Worm (Caenorhabditis elegans) whole organism, late embryonic: ENCODE data around the gene F21H7.5.

Experiments
- C08G9.2 ChIP-seq: sonication (generic microtip); optimal IDR thresholded peaks from 2 replicates; lab custom pipeline; 2016; ENCODE audit warnings: mild to moderate bottlenecking, missing genetic modification characterization, moderate library complexity, missing compliant biosample characterization
- F13H6.1 ChIP-seq: sonication (generic microtip); optimal IDR thresholded peaks from 2 replicates; lab custom pipeline; 2016; ENCODE audit warnings: missing genetic modification characterization, missing compliant biosample characterization
- Y22D7AL.16 ChIP-seq: sonication (generic microtip); optimal IDR thresholded peaks from 2 replicates; lab custom pipeline; 2016; ENCODE audit warnings: missing genetic modification characterization, missing compliant biosample characterization
- ahr-1 ChIP-seq: sonication (generic microtip); optimal IDR thresholded peaks from 2 replicates; lab custom pipeline; 2016; ENCODE audit warnings: missing genetic modification characterization, missing compliant biosample characterization
- ceh-14 ChIP-seq: sonication (generic microtip); optimal IDR thresholded peaks from 2 replicates; lab custom pipeline; 2016; ENCODE audit warnings: missing genotype, missing genetic modification characterization, missing compliant biosample characterization
- ceh-22 ChIP-seq: sonication (generic microtip); optimal IDR thresholded peaks from 2 replicates; lab custom pipeline; 2017; ENCODE audit warnings: missing biosample characterization, missing genetic modification characterization
- ceh-30 ChIP-seq: fragments of 150-350 bp; optimal IDR thresholded peaks from 2 replicates; lab custom pipeline; 2014; ENCODE audit warnings: missing biosample characterization, missing genetic modification characterization
- ceh-31 ChIP-seq: sonication (generic microtip); optimal IDR thresholded peaks from 2 replicates; lab custom pipeline; 2016; ENCODE audit warnings: missing genetic modification characterization, missing compliant biosample characterization
- ceh-45 ChIP-seq: fragments of 200-800 bp; sonication (Bioruptor generic); IDR thresholded peaks from 2 replicates; pipeline ENCODE4 v1.3.6; 2022; ENCODE audit warnings: missing genetic modification reagents, missing genetic modification characterization, missing compliant biosample characterization
- ceh-48 ChIP-seq: sonication (generic microtip); optimal IDR thresholded peaks from 2 replicates; lab custom pipeline; 2016; ENCODE audit warnings: missing genetic modification characterization, inconsistent platforms, missing compliant biosample characterization
- ceh-6 ChIP-seq: fragments of 200-800 bp; sonication (Bioruptor generic); optimal IDR thresholded peaks from 2 replicates; lab custom pipeline; 2018; ENCODE audit warnings: mild to moderate bottlenecking, missing genetic modification characterization, missing compliant biosample characterization
- dmd-4 ChIP-seq: sonication (generic microtip); optimal IDR thresholded peaks from 2 replicates; lab custom pipeline; 2016; ENCODE audit warnings: borderline replicate concordance, missing genetic modification characterization, missing compliant biosample characterization
- elt-2 ChIP-seq: sonication (generic microtip); optimal IDR thresholded peaks from 2 replicates; lab custom pipeline; 2016; ENCODE audit warnings: missing genetic modification reagents, missing genetic modification characterization, missing compliant biosample characterization
- elt-4 ChIP-seq: sonication (generic microtip); optimal IDR thresholded peaks from 2 replicates; lab custom pipeline; 2016; ENCODE audit warnings: missing genetic modification characterization, missing compliant biosample characterization
- ets-4 ChIP-seq: sonication (generic microtip); optimal IDR thresholded peaks from 2 replicates; lab custom pipeline; 2016; ENCODE audit warnings: missing genetic modification characterization, missing compliant biosample characterization
- eyg-1 ChIP-seq: sonication (generic microtip); optimal IDR thresholded peaks from 2 replicates; lab custom pipeline; 2016; ENCODE audit warnings: missing genotype, missing genetic modification characterization, missing compliant biosample characterization
- fax-1 ChIP-seq: sonication (generic microtip); optimal IDR thresholded peaks from 2 replicates; lab custom pipeline; 2016; ENCODE audit warnings: missing genotype, missing genetic modification characterization, missing compliant biosample characterization
- fkh-10 ChIP-seq: fragments of 150-350 bp; optimal IDR thresholded peaks from 2 replicates; lab custom pipeline; 2014; ENCODE audit warnings: missing biosample characterization, missing genetic modification reagents, missing genetic modification characterization
- fkh-6 ChIP-seq: sonication (generic microtip); optimal IDR thresholded peaks from 2 replicates; lab custom pipeline; 2016; ENCODE audit warnings: missing genetic modification characterization, missing compliant biosample characterization
- hlh-13 ChIP-seq: fragments of 200-800 bp; sonication (Bioruptor generic); optimal IDR thresholded peaks from 2 replicates; lab custom pipeline; 2018; ENCODE audit warnings: mild to moderate bottlenecking, missing genetic modification characterization, missing compliant biosample characterization
- hlh-15 ChIP-seq: sonication (generic microtip); optimal IDR thresholded peaks from 2 replicates; lab custom pipeline; 2016; ENCODE audit warnings: missing genetic modification characterization, missing compliant biosample characterization
- hlh-6 ChIP-seq: sonication (generic microtip); optimal IDR thresholded peaks from 2 replicates; lab custom pipeline; 2016; ENCODE audit warnings: missing genotype, missing genetic modification characterization, missing compliant biosample characterization
- lim-6 ChIP-seq: sonication (generic microtip); optimal IDR thresholded peaks from 2 replicates; lab custom pipeline; 2016; ENCODE audit warnings: missing genetic modification characterization, missing compliant biosample characterization
- madf-2 ChIP-seq: sonication (generic microtip); optimal IDR thresholded peaks from 2 replicates; lab custom pipeline; 2017; ENCODE audit warnings: missing genetic modification characterization, missing compliant biosample characterization
- mec-3 ChIP-seq: sonication (generic microtip); optimal IDR thresholded peaks from 2 replicates; lab custom pipeline; 2016; ENCODE audit warnings: borderline replicate concordance, missing genetic modification characterization, missing compliant biosample characterization
- nfya-1 ChIP-seq: sonication (generic microtip); optimal IDR thresholded peaks from 2 replicates; lab custom pipeline; 2017; ENCODE audit warnings: missing genetic modification characterization, mild to moderate bottlenecking, missing compliant biosample characterization, antibody characterized with exemption, moderate library complexity
- nhr-232 ChIP-seq: sonication (generic microtip); optimal IDR thresholded peaks from 2 replicates; lab custom pipeline; 2016; ENCODE audit warnings: missing genetic modification characterization, missing compliant biosample characterization
- npax-4 ChIP-seq: sonication (generic microtip); optimal IDR thresholded peaks from 2 replicates; lab custom pipeline; 2016; ENCODE audit warnings: missing genetic modification characterization, missing compliant biosample characterization
- odd-2 ChIP-seq: sonication (generic microtip); optimal IDR thresholded peaks from 2 replicates; lab custom pipeline; 2017; ENCODE audit warnings: antibody characterized with exemption, mild to moderate bottlenecking, missing genetic modification characterization, missing compliant biosample characterization
- pax-1 ChIP-seq: fragments of 150-350 bp; optimal IDR thresholded peaks from 2 replicates; lab custom pipeline; 2014; ENCODE audit warnings: missing biosample characterization, missing genetic modification characterization
- pha-2 ChIP-seq: sonication (generic microtip); optimal IDR thresholded peaks from 2 replicates; lab custom pipeline; 2017; ENCODE audit warnings: mild to moderate bottlenecking, missing genetic modification characterization, missing compliant biosample characterization
- pqm-1 ChIP-seq: sonication (generic microtip); optimal IDR thresholded peaks from 2 replicates; lab custom pipeline; 2016; ENCODE audit warnings: missing genetic modification characterization, missing compliant biosample characterization
- pros-1 ChIP-seq: fragments of 150-350 bp; optimal IDR thresholded peaks from 2 replicates; lab custom pipeline; 2014; ENCODE audit warnings: missing biosample characterization, missing genetic modification reagents, missing genetic modification characterization
- ref-2 ChIP-seq: sonication (generic microtip); optimal IDR thresholded peaks from 2 replicates; lab custom pipeline; 2016; ENCODE audit warnings: missing genetic modification characterization, missing compliant biosample characterization
- sox-4 ChIP-seq: sonication (generic microtip); optimal IDR thresholded peaks from 2 replicates; lab custom pipeline; 2017; ENCODE audit warnings: mild to moderate bottlenecking, missing genetic modification characterization, inconsistent platforms, missing compliant biosample characterization
- syd-9 ChIP-seq: sonication (generic microtip); optimal IDR thresholded peaks from 2 replicates; lab custom pipeline; 2016; ENCODE audit warnings: mild to moderate bottlenecking, missing genetic modification characterization, moderate library complexity, missing compliant biosample characterization
- tbx-2 ChIP-seq: sonication (generic microtip); optimal IDR thresholded peaks from 2 replicates; lab custom pipeline; 2016; ENCODE audit warnings: missing genetic modification characterization, missing compliant biosample characterization
- unc-3 ChIP-seq, 2 experiments: fragments of 200-800 bp in 1 of 2; sonication (Bioruptor generic) in 1 of 2; sonication (generic microtip) in 1 of 2; conservative IDR thresholded peaks in 1 of 2; optimal IDR thresholded peaks in 1 of 2; 2 replicates each; pipeline versions ENCODE4 v1.3.6 to Lab custom; 2016 to 2022; ENCODE audit warnings: missing compliant biosample characterization in 2 of 2, missing genetic modification characterization in 2 of 2, missing genetic modification reagents in 1 of 2
- unc-55 ChIP-seq: sonication (generic microtip); optimal IDR thresholded peaks from 2 replicates; lab custom pipeline; 2017; ENCODE audit warnings: missing biosample characterization, missing genetic modification reagents, missing genetic modification characterization
- ztf-16 ChIP-seq: sonication (generic microtip); optimal IDR thresholded peaks from 2 replicates; lab custom pipeline; 2017; ENCODE audit warnings: missing genetic modification characterization, missing compliant biosample characterization

The F21H7.5 gene

ce11 chrV:16269556-16269955 lies 32.2 kb downstream of the F21H7.5 start, which contains the start of the genes fbxa-2 and T13F3.8:
TSS of gene fbxa-2 (minus strand) at chrV:16269656.
TSS of gene T13F3.8 (plus strand) at chrV:16269800.
- TF ChIP-seq odd-2 (tag; lab: Kevin White, UChicago) = no peak
- TF ChIP-seq elt-4 (tag; lab: Kevin White, UChicago) = no peak
- TF ChIP-seq ceh-48 (tag; lab: Kevin White, UChicago) = no peak
- no peak for TF ChIP-seq fax-1
- no peak for TF ChIP-seq madf-2 (tag; lab: Kevin White, UChicago)
- TF ChIP-seq ets-4 (tag; lab: Kevin White, UChicago) = no peak
- TF ChIP-seq sox-4 = no peak
- TF ChIP-seq pros-1 (tag; lab: Kevin White, UChicago) = no peak
- no peak for TF ChIP-seq Y22D7AL.16 (tag; lab: Kevin White, UChicago)
- no peak for TF ChIP-seq tbx-2 (tag; lab: Kevin White, UChicago)
- TF ChIP-seq, all 69 proteins: peak for 0

- TF ChIP-seq Y22D7AL.16 (tag; lab: Kevin White, UChicago) = no peak
- no peak for TF ChIP-seq fkh-10 (GFP tag; lab: Kevin White, UChicago)
- no peak for TF ChIP-seq ceh-48 (tag; lab: Kevin White, UChicago)
- no peak for TF ChIP-seq ceh-31
- no peak for TF ChIP-seq unc-3 (GFP tag; conservative IDR thresholded peaks at IDR 0.05; lab: Robert Waterston, UW)
- TF ChIP-seq unc-3 (tag; optimal IDR thresholded peaks at IDR 0.05; lab: Kevin White, UChicago) = no peak
- TF ChIP-seq hlh-6 (tag; lab: Kevin White, UChicago) = no peak
Measured at ce11 chrV:16271121-16271520, 33.8 kb downstream of the F21H7.5 start, which contains the start of gene T13F3.6. TSS of gene T13F3.6 (minus strand) at chrV:16271221.

- TF ChIP-seq ceh-45 (no peak), pha-2 (tag; lab: Kevin White, UChicago) (no peak), syd-9 (tag; lab: Kevin White, UChicago) (no peak), ref-2 (tag; lab: Kevin White, UChicago) (no peak)
Measured at ce11 chrV:16275347-16275746, 38.0 kb downstream of the F21H7.5 start, which contains the start of gene pacl-1. TSS of gene pacl-1 (minus strand) at chrV:16275447.

- TF ChIP-seq elt-2 (tag; lab: Kevin White, UChicago) (peak; percentile 18), hlh-15 (no peak), fkh-10 (GFP tag; lab: Kevin White, UChicago) (no peak), Y22D7AL.16 (tag; lab: Kevin White, UChicago) (no peak)
Measured at ce11 chrV:16277918-16278317, 40.6 kb downstream of the F21H7.5 start, which contains the start of gene cyp-37B1. TSS of gene cyp-37B1 (plus strand) at chrV:16278116.

- TF ChIP-seq ceh-30 (tag; lab: Kevin White, UChicago) = no peak
- no peak for TF ChIP-seq pros-1 (tag; lab: Kevin White, UChicago)
- TF ChIP-seq ets-4 (tag; lab: Kevin White, UChicago) = no peak
- no peak for TF ChIP-seq hlh-13 (GFP tag; lab: Kevin White, UChicago)
- TF ChIP-seq nfya-1 (tag; lab: Kevin White, UChicago) = no peak
- TF ChIP-seq nhr-232 = no peak
- TF ChIP-seq dmd-4 (tag; lab: Kevin White, UChicago) = no peak
- no peak for TF ChIP-seq ceh-31
- TF ChIP-seq ceh-22 (tag; lab: Kevin White, UChicago) = no peak
- no peak for TF ChIP-seq C08G9.2 (tag; lab: Kevin White, UChicago)
- TF ChIP-seq pax-1 (tag; lab: Kevin White, UChicago) = no peak
- TF ChIP-seq ceh-14 (tag; lab: Kevin White, UChicago) = no peak
Measured at ce11 chrV:16282147-16282546, 44.8 kb downstream of the F21H7.5 start, which contains the start of gene F28G4.2. TSS of gene F28G4.2 (minus strand) at chrV:16282321.

ce11 chrV:16285794-16286193 lies 48.5 kb downstream of the F21H7.5 start, which contains the start of gene F28G4.4:
TSS of gene F28G4.4 (minus strand) at chrV:16285894.
- TF ChIP-seq fkh-6 (tag; lab: Kevin White, UChicago) = no peak
- TF ChIP-seq ceh-45 = no peak
- TF ChIP-seq eyg-1 (tag; lab: Kevin White, UChicago) = no peak
- no peak for TF ChIP-seq F13H6.1
- TF ChIP-seq ahr-1 (tag; lab: Kevin White, UChicago) = no peak
- no peak for TF ChIP-seq pqm-1 (tag; lab: Kevin White, UChicago)
- TF ChIP-seq lim-6 (tag; lab: Kevin White, UChicago) = no peak
- TF ChIP-seq ztf-16 = no peak
- no peak for TF ChIP-seq npax-4
- TF ChIP-seq C08G9.2 (tag; lab: Kevin White, UChicago) = no peak
- no peak for TF ChIP-seq pax-1 (tag; lab: Kevin White, UChicago)
- no peak for TF ChIP-seq hlh-6 (tag; lab: Kevin White, UChicago)
- no peak for TF ChIP-seq ceh-31
- no peak for TF ChIP-seq unc-55 (GFP tag; lab: Kevin White, UChicago)
- no peak for TF ChIP-seq mec-3 (tag; lab: Kevin White, UChicago)
- no peak for TF ChIP-seq ceh-6 (GFP tag; lab: Kevin White, UChicago)
- TF ChIP-seq elt-4 (tag; lab: Kevin White, UChicago) = no peak
- TF ChIP-seq, all 69 proteins: peak for 0
